Fruit fly (Drosophila melanogaster) whole organism, embryonic: Measurements from ENCODE around the gene CG13461.
A peak's percentile ranks its signal among the peaks of the same experiment; 100 is the strongest.

Source experiments
- Atf3 ChIP-seq: fragments of 200-800 bp; sonication (Bioruptor generic); optimal IDR thresholded peaks from 3 replicates; lab custom pipeline; 2016; ENCODE audit warnings: missing biosample characterization, missing genetic modification characterization
- Awh ChIP-seq: fragments of 200-800 bp; sonication (Bioruptor generic); IDR thresholded peaks from 2 replicates; pipeline ENCODE4, ENCODE4 v1.3.6; 2022; ENCODE audit warnings: missing biosample characterization, missing genetic modification characterization
- CG11093 ChIP-seq: fragments of 200-800 bp; sonication (Bioruptor generic); IDR thresholded peaks from 3 replicates; pipeline ENCODE4 v1.3.6; 2022; ENCODE audit warnings: missing biosample characterization, missing genetic modification characterization
- CG12659 ChIP-seq: fragments of 200-800 bp; sonication (Bioruptor generic); optimal IDR thresholded peaks from 3 replicates; lab custom pipeline; 2017; ENCODE audit warnings: mild to moderate bottlenecking, missing biosample characterization, missing genetic modification reagents, missing genetic modification characterization
- CG13296 ChIP-seq: fragments of 200-800 bp; sonication (Bioruptor generic); optimal IDR thresholded peaks from 3 replicates; lab custom pipeline; 2018; ENCODE audit warnings: missing biosample characterization, mild to moderate bottlenecking, missing genetic modification characterization
- CG15269 ChIP-seq: fragments of 200-800 bp; sonication (Bioruptor generic); optimal IDR thresholded peaks from 2 replicates; lab custom pipeline; 2018; ENCODE audit warnings: missing biosample characterization, mild to moderate bottlenecking, missing genetic modification characterization, moderate library complexity
- CG18599 ChIP-seq: fragments of 200-800 bp; sonication (Bioruptor generic); optimal IDR thresholded peaks from 3 replicates; lab custom pipeline; 2017; ENCODE audit warnings: missing biosample characterization, missing genetic modification characterization, mild to moderate bottlenecking, moderate library complexity, missing genetic modification reagents
- CG33557 ChIP-seq: fragments of 200-800 bp; sonication (Bioruptor generic); optimal IDR thresholded peaks from 2 replicates; lab custom pipeline; 2019; ENCODE audit warnings: missing biosample characterization, mild to moderate bottlenecking, missing genetic modification characterization, moderate library complexity
- CG43689 ChIP-seq: fragments of 200-800 bp; sonication (Bioruptor generic); IDR thresholded peaks from 2 replicates; pipeline ENCODE4 v1.3.6; 2022; ENCODE audit warnings: missing biosample characterization, missing genetic modification characterization
- CG4854 ChIP-seq: fragments of 200-800 bp; sonication (Bioruptor generic); optimal IDR thresholded peaks from 2 replicates; lab custom pipeline; 2016; ENCODE audit warnings: missing biosample characterization, missing genetic modification characterization, inconsistent platforms
- CG6765 ChIP-seq: fragments of 200-800 bp; sonication (Bioruptor generic); optimal IDR thresholded peaks from 3 replicates; lab custom pipeline; 2017; ENCODE audit warnings: missing biosample characterization, mild to moderate bottlenecking, missing genetic modification characterization
- CG8290 ChIP-seq, 3 experiments: fragments of 200-800 bp; sonication (Bioruptor generic); optimal IDR thresholded peaks; 2 replicates each; lab custom pipeline; 2016 to 2019; ENCODE audit warnings: missing biosample characterization in 3 of 3, missing genetic modification characterization in 3 of 3, mild to moderate bottlenecking in 2 of 3, moderate library complexity in 1 of 3
- CG8388 ChIP-seq: fragments of 200-800 bp; sonication (Bioruptor generic); optimal IDR thresholded peaks from 2 replicates; lab custom pipeline; 2019; ENCODE audit warnings: missing biosample characterization, mild to moderate bottlenecking, missing genetic modification characterization, moderate library complexity
- CG9797 ChIP-seq: fragments of 200-800 bp; sonication (Bioruptor generic); optimal IDR thresholded peaks from 3 replicates; lab custom pipeline; 2018; ENCODE audit warnings: missing biosample characterization, mild to moderate bottlenecking, missing genetic modification characterization
- Camta ChIP-seq: fragments of 200-800 bp; sonication (Bioruptor generic); optimal IDR thresholded peaks from 2 replicates; lab custom pipeline; 2016; ENCODE audit warnings: missing biosample characterization, missing genetic modification characterization
- CoRest ChIP-seq: fragments of 200-800 bp; sonication (Bioruptor generic); optimal IDR thresholded peaks from 3 replicates; lab custom pipeline; 2018; ENCODE audit warnings: missing biosample characterization, mild to moderate bottlenecking, missing genetic modification characterization, moderate library complexity
- Dad ChIP-seq: fragments of 200-800 bp; sonication (Bioruptor generic); optimal IDR thresholded peaks from 3 replicates; lab custom pipeline; 2016; ENCODE audit warnings: missing biosample characterization, missing genetic modification characterization
- Dek ChIP-seq: fragments of 200-800 bp; sonication (Bioruptor generic); optimal IDR thresholded peaks from 3 replicates; lab custom pipeline; 2019; ENCODE audit warnings: missing biosample characterization, mild to moderate bottlenecking, missing genetic modification characterization, moderate library complexity
- Dll ChIP-seq: fragments of 200-800 bp; sonication (Bioruptor generic); IDR thresholded peaks from 4 replicates; pipeline ENCODE4 v1.3.6; 2022; ENCODE audit warnings: missing biosample characterization, missing genetic modification characterization; ENCODE audit not compliant: partially characterized antibody
- ERR ChIP-seq: fragments of 200-800 bp; sonication (Bioruptor generic); optimal IDR thresholded peaks from 2 replicates; lab custom pipeline; 2016; ENCODE audit warnings: missing biosample characterization, missing genetic modification characterization
- GATAe ChIP-seq: fragments of 200-800 bp; sonication (Bioruptor generic); conservative IDR thresholded peaks from 2 replicates; pipeline ENCODE4 v1.3.6; 2022; ENCODE audit warnings: missing biosample characterization, missing genetic modification characterization
- Hr3 ChIP-seq: fragments of 200-800 bp; sonication (Bioruptor generic); optimal IDR thresholded peaks from 3 replicates; lab custom pipeline; 2016; ENCODE audit warnings: missing biosample characterization, missing genetic modification characterization
- Kr ChIP-seq: fragments of 200-800 bp; sonication (Bioruptor generic); optimal IDR thresholded peaks from 2 replicates; lab custom pipeline; 2017; ENCODE audit warnings: missing biosample characterization, mild to moderate bottlenecking, missing genetic modification characterization
- Lpt ChIP-seq: fragments of >200 bp; optimal IDR thresholded peaks from 2 replicates; lab custom pipeline; 2018; ENCODE audit warnings: missing biosample characterization, missing genetic modification characterization
- Nf-YA ChIP-seq: fragments of 200-800 bp; sonication (Bioruptor generic); IDR thresholded peaks from 2 replicates; pipeline ENCODE4 v1.3.6; 2022; ENCODE audit warnings: missing biosample characterization, missing genetic modification characterization
- Ravus ChIP-seq: fragments of 200-800 bp; sonication (Bioruptor generic); IDR thresholded peaks from 2 replicates; pipeline ENCODE4 v1.3.6; 2022; ENCODE audit warnings: missing biosample characterization, missing genetic modification characterization
- Side ChIP-seq: fragments of 200-800 bp; sonication (Bioruptor generic); optimal IDR thresholded peaks from 2 replicates; lab custom pipeline; 2016; ENCODE audit warnings: missing biosample characterization, missing genetic modification characterization
- Sox100B ChIP-seq: fragments of 200-800 bp; sonication (Bioruptor generic); optimal IDR thresholded peaks from 3 replicates; lab custom pipeline; 2018; ENCODE audit warnings: missing biosample characterization, mild to moderate bottlenecking, missing genetic modification characterization
- ac ChIP-seq: fragments of 200-800 bp; sonication (Bioruptor generic); optimal IDR thresholded peaks from 3 replicates; lab custom pipeline; 2017; ENCODE audit warnings: missing biosample characterization, mild to moderate bottlenecking, missing genetic modification characterization
- bcd ChIP-seq: fragments of 200-800 bp; sonication (Bioruptor generic); optimal IDR thresholded peaks from 2 replicates; lab custom pipeline; 2017; ENCODE audit warnings: missing biosample characterization, mild to moderate bottlenecking, missing genetic modification characterization
- bowl ChIP-seq: fragments of 200-800 bp; sonication (Bioruptor generic); IDR thresholded peaks from 2 replicates; pipeline ENCODE4 v1.3.6; 2022; ENCODE audit warnings: missing biosample characterization, missing genetic modification characterization
- cato ChIP-seq: fragments of 200-800 bp; sonication (Bioruptor generic); optimal IDR thresholded peaks from 2 replicates; lab custom pipeline; 2016; ENCODE audit warnings: missing biosample characterization, missing genetic modification characterization, borderline replicate concordance
- chm ChIP-seq: fragments of 200-800 bp; sonication (Bioruptor generic); IDR thresholded peaks from 2 replicates; pipeline ENCODE4 v1.3.6; 2022; ENCODE audit warnings: missing biosample characterization, missing genetic modification characterization
- danr ChIP-seq: fragments of 200-800 bp; sonication (Bioruptor generic); IDR thresholded peaks from 2 replicates; pipeline ENCODE4 v1.3.6; 2022; ENCODE audit warnings: missing biosample characterization, missing genetic modification characterization
- dimm ChIP-seq: fragments of 200-800 bp; sonication (Bioruptor generic); IDR thresholded peaks from 2 replicates; pipeline ENCODE4 v1.3.6; 2022; ENCODE audit warnings: missing biosample characterization, missing genetic modification characterization
- gce ChIP-seq: fragments of 200-800 bp; sonication (Bioruptor generic); IDR thresholded peaks from 3 replicates; pipeline ENCODE4 v1.3.6; 2022; ENCODE audit warnings: missing biosample characterization, missing genetic modification characterization
- grau ChIP-seq: fragments of 200-800 bp; optimal IDR thresholded peaks from 3 replicates; lab custom pipeline; 2019; ENCODE audit warnings: missing biosample characterization, mild to moderate bottlenecking, missing genetic modification characterization, moderate library complexity
- ind ChIP-seq: fragments of 200-800 bp; sonication (Bioruptor generic); optimal IDR thresholded peaks from 3 replicates; lab custom pipeline; 2016; ENCODE audit warnings: missing biosample characterization, missing genetic modification characterization
- kay ChIP-seq: fragments of 200-800 bp; sonication (Bioruptor generic); optimal IDR thresholded peaks from 2 replicates; lab custom pipeline; 2016; ENCODE audit warnings: missing biosample characterization, missing genetic modification characterization
- klu ChIP-seq: fragments of 200-800 bp; sonication (Bioruptor generic); IDR thresholded peaks from 2 replicates; pipeline ENCODE4 v1.3.6; 2022; ENCODE audit warnings: missing biosample characterization, missing genetic modification characterization
- pho ChIP-seq: fragments of 200-800 bp; sonication (Bioruptor generic); optimal IDR thresholded peaks from 2 replicates; lab custom pipeline; 2016; ENCODE audit warnings: missing biosample characterization, missing genetic modification characterization
- row ChIP-seq: fragments of 200-800 bp; sonication (Bioruptor generic); IDR thresholded peaks from 3 replicates; pipeline ENCODE4 v1.3.6; 2022; ENCODE audit warnings: missing biosample characterization, missing genetic modification characterization
- schlank ChIP-seq: fragments of 200-800 bp; sonication (Bioruptor generic); optimal IDR thresholded peaks from 2 replicates; lab custom pipeline; 2018; ENCODE audit warnings: missing biosample characterization, mild to moderate bottlenecking, missing genetic modification characterization
- sens ChIP-seq: fragments of 200-800 bp; sonication (Bioruptor generic); peaks from one replicate; lab custom pipeline; 2016; ENCODE audit warnings: missing biosample characterization, missing genetic modification characterization
- sqz ChIP-seq: fragments of 200-800 bp; sonication (Bioruptor generic); optimal IDR thresholded peaks from 3 replicates; lab custom pipeline; 2018; ENCODE audit warnings: missing biosample characterization, mild to moderate bottlenecking, missing genetic modification characterization
- tll ChIP-seq, 2 experiments: fragments of 200-800 bp in 1 of 2; fragments of >200 bp in 1 of 2; sonication (Bioruptor generic) in 1 of 2; optimal IDR thresholded peaks; 2 replicates each; lab custom pipeline; 2017 to 2019; ENCODE audit warnings: missing biosample characterization in 2 of 2, missing genetic modification characterization in 2 of 2, mild to moderate bottlenecking in 1 of 2, moderate library complexity in 1 of 2
- twi ChIP-seq: fragments of 200-800 bp; optimal IDR thresholded peaks from 2 replicates; lab custom pipeline; 2019; ENCODE audit warnings: missing biosample characterization, mild to moderate bottlenecking, missing genetic modification characterization, moderate library complexity
- zen2 ChIP-seq: fragments of 200-800 bp; sonication (Bioruptor generic); IDR thresholded peaks from 3 replicates; pipeline ENCODE4 v1.3.6; 2022; ENCODE audit warnings: missing biosample characterization, missing genetic modification characterization; ENCODE audit not compliant: partially characterized antibody
- zfh1 ChIP-seq: fragments of 200-800 bp; sonication (Bioruptor generic); IDR thresholded peaks from 3 replicates; pipeline ENCODE4 v1.3.6; 2022; ENCODE audit warnings: missing biosample characterization, missing genetic modification characterization

The CG13461 gene

DNA sequence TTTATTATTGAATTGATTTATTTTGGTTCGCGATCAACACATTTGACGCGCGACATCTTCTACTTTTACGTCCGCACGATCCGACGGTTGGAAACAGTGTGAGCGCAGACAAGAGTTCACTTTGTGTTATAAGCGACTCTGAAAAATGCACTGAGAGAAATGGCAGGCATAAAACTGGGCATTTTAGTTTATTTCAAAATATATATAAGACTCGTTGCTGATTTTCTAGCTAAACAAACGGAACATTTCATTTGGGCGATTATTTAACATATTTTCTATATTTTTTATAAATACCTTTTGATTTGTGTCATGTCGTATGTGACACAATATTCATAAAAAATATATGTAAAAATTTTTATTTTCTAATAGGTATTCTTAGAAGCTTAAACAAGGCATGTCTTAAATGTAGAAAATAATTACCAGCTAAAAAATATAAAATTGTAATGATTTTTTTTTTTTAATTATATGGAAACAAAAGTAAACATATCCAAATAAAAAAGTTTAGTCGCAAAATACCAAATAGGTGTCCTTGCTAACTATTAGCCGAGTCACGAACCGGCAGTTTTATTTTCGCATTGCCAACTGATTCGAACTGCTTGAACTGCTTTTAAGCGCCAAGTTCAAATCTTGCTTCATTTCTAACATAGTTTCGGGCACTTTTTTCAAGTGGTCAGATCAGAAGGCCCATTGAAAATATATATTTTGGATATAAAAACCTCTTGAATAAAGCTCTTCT lies 38.2 kb downstream of the CG13461 start, which contains the start of gene Reck (continued):
- TF ChIP-seq pho (GFP tag; lab: Kevin White, UChicago) (no peak), CG11093 (no peak), bcd (GFP tag; lab: Kevin White, UChicago) (peak; percentile 77), grau (peak; percentile 73), Dek (peak; percentile 27), CG18599 (GFP tag; lab: Kevin White, UChicago) (peak; percentile 86), klu (GFP tag; lab: Robert Waterston, UW) (no peak), ac (GFP tag; lab: Kevin White, UChicago) (peak; percentile 63), schlank (tag; lab: Kevin White, UChicago) (peak; percentile 18), bowl (GFP tag; lab: Robert Waterston, UW) (peak; percentile 49), sens (peak; percentile 93), CG8290 (GFP tag; optimal IDR thresholded peaks at IDR 0.05; lab: Kevin White, UChicago) (peak; percentile 6), CG8290 (tag; optimal IDR thresholded peaks at IDR 0.05; lab: Kevin White, UChicago) (peak in 1 of 2 experiments; percentile 49), Ravus (GFP tag; lab: Robert Waterston, UW) (peak; percentile 64), danr (GFP tag; lab: Robert Waterston, UW) (no peak), Dll (GFP tag; lab: Robert Waterston, UW) (no peak), ERR (no peak), GATAe (GFP tag; lab: Robert Waterston, UW) (no peak), Atf3 (GFP tag; lab: Kevin White, UChicago) (peak; percentile 3), zfh1 (GFP tag; lab: Robert Waterston, UW) (peak; percentile 83; the same call in 2 of the 3 replicates), Nf-YA (peak; percentile 78), CG15269 (tag; lab: Kevin White, UChicago) (peak; percentile 83), CoRest (tag; lab: Kevin White, UChicago) (peak; percentile 78), CG12659 (GFP tag; lab: Kevin White, UChicago) (peak; percentile 73), Kr (GFP tag; lab: Kevin White, UChicago) (no peak), Awh (GFP tag; lab: Robert Waterston, UW) (peak; percentile 81), CG9797 (GFP tag; lab: Kevin White, UChicago) (peak; percentile 26), Camta (GFP tag; lab: Kevin White, UChicago) (peak; percentile 31), CG6765 (peak; percentile 59), twi (tag; lab: Kevin White, UChicago) (peak; percentile 41), Sox100B (GFP tag; lab: Kevin White, UChicago) (peak; percentile 84), kay (GFP tag; lab: Kevin White, UChicago) (peak; percentile 14), CG33557 (GFP tag; lab: Kevin White, UChicago) (peak; percentile 59), row (GFP tag; lab: Robert Waterston, UW) (peak; percentile 79), Hr3 (peak; percentile 80), Lpt (GFP tag; lab: Kevin White, UChicago) (no peak), dimm (GFP tag; lab: Robert Waterston, UW) (no peak), zen2 (no peak), gce (GFP tag; lab: Robert Waterston, UW) (peak; percentile 85), ind (peak; percentile 81), CG8388 (peak; percentile 88), CG4854 (GFP tag; lab: Kevin White, UChicago) (peak; percentile 81), Side (GFP tag; lab: Kevin White, UChicago) (peak; percentile 25), Dad (GFP tag; lab: Kevin White, UChicago) (peak; percentile 20), sqz (peak; percentile 74), tll (GFP tag; optimal IDR thresholded peaks at IDR 0.05; lab: Kevin White, UChicago) (no peak), cato (GFP tag; lab: Kevin White, UChicago) (peak; percentile 43), chm (peak; percentile 92), CG13296 (GFP tag; lab: Kevin White, UChicago) (peak; percentile 82), CG43689 (peak; percentile 48; the same call in 1 of the 2 replicates)
